Worm (Caenorhabditis elegans): Measurements from ENCODE around the gene snap-29.

The snap-29 gene

DNA sequence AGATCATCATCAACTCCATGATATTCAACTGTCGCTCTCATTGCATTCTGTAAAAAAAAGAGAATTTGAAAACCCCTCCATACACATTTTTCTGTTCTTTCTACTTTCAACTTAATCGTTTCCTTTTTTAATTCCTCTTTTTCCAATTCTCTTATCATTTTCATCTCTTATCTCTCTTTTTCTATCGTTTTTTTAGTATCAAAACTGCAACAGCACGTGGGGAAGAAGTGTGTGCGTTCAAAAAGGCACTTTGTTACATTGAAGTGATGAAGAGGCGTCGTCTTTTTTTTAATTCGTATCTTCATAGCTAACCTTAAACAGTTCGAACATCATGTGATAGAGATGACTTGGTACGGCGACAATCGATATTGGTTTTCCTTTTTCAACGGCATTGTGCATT, 36.9 kb upstream of the snap-29 start:
- TF ChIP-seq hnd-1 (tag; optimal IDR thresholded peaks at IDR 0.05) (no peak), ceh-13 (GFP tag; optimal IDR thresholded peaks at IDR 0.05) (no peak), ets-7 (tag; optimal IDR thresholded peaks at IDR 0.05) (no peak), tbx-11 (GFP tag; IDR thresholded peaks at IDR 0.05) (no peak), hmbx-1 (tag; optimal IDR thresholded peaks at IDR 0.05) (no peak), scrt-1 (GFP tag; IDR thresholded peaks at IDR 0.05) (no peak), F13C5.2 (tag; optimal IDR thresholded peaks at IDR 0.05) (no peak), sea-1 (GFP tag; conservative IDR thresholded peaks at IDR 0.05) (no peak), ceh-36 (tag; optimal IDR thresholded peaks at IDR 0.05) (no peak), hmg-4 (GFP tag; optimal IDR thresholded peaks at IDR 0.05) (no peak), tbx-37 (GFP tag; conservative IDR thresholded peaks at IDR 0.05) (no peak), B0310.2 (tag; optimal IDR thresholded peaks at IDR 0.05) (no peak), flt-1 (GFP tag; IDR thresholded peaks at IDR 0.05) (no peak)

DNA sequence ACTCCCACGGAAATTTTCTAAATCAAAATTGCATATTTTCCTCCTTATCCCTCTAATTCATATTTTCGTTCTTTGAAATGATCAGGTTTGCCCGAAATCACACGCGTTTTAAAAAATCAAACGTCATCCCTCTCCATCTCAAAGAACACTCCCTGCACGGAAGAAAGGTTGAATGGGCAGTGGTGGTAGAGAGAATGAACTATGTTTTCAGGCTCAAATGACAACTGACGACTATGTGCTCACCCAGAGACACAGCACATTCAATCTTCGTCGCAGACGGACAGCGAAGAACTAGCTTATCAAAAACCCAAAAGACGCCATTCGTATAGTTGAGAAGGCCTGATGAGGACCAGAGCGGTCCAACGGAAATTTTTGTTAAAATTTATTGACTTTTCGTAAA, 36.3 kb upstream of the snap-29 start:
- TF ChIP-seq ceh-36 (tag; optimal IDR thresholded peaks at IDR 0.05) (no peak), ets-7 (tag; optimal IDR thresholded peaks at IDR 0.05) (no peak), hmg-4 (GFP tag; optimal IDR thresholded peaks at IDR 0.05) (no peak), hnd-1 (tag; optimal IDR thresholded peaks at IDR 0.05) (no peak), ceh-13 (GFP tag; optimal IDR thresholded peaks at IDR 0.05) (no peak), scrt-1 (GFP tag; IDR thresholded peaks at IDR 0.05) (no peak)

DNA sequence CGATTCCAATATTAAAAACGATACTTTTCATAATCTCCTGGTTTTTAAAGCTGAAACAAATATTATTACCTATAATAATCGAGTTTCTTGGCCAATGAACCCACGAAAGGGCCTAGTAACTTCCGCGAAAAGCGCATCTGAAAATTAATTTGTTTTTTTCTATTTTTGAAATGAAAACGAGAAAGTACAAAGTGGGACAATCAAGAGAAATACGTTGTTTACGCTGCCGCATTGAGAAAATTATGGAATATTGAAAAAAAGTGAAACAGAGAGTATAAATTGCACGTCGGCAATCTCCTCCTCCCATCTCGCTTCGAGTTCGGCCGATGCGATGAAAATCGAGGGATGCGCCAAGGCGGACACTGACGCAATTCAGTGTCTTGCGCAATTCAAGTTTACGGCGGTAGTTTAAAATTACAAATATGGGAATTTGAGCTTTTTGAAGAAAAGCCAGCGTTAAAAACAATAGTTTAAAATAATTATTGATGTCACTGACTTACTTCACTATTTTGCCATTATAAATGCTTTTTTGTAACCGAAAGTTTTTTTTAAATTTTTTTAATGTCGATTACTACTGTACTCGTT, 34.7 kb upstream of the snap-29 start, which contains the start of gene pdhk-2:
pdhk-2 (minus strand) TSS at position 137 of the 585 bp plus-strand sequence.
- TF ChIP-seq ceh-13 (GFP tag; optimal IDR thresholded peaks at IDR 0.05), result no peak
- TF ChIP-seq ama-1 (optimal IDR thresholded peaks at IDR 0.05), result no peak
- no peak for TF ChIP-seq hmg-4 (GFP tag; optimal IDR thresholded peaks at IDR 0.05)
- peak; percentile 63 for TF ChIP-seq tbx-37 (GFP tag; conservative IDR thresholded peaks at IDR 0.05)
- peak; percentile 58 for TF ChIP-seq aly-1 (tag; optimal IDR thresholded peaks at IDR 0.05)
- TF ChIP-seq scrt-1 (GFP tag; IDR thresholded peaks at IDR 0.05), result peak; percentile 70; the same call in 1 of the 2 replicates
- 0 out of 2 replicates have a peak, but pooled peaks have one; percentile 54 for TF ChIP-seq tbx-11 (GFP tag; IDR thresholded peaks at IDR 0.05)
- no peak for TF ChIP-seq ceh-36 (tag; optimal IDR thresholded peaks at IDR 0.05)
- no peak for TF ChIP-seq tra-4 (tag; optimal IDR thresholded peaks at IDR 0.05)
- TF ChIP-seq F13C5.2 (tag; optimal IDR thresholded peaks at IDR 0.05), result peak; percentile 93
- TF ChIP-seq sea-1 (GFP tag; conservative IDR thresholded peaks at IDR 0.05), result peak; percentile 30; the same call in 1 of the 2 replicates
- no peak for TF ChIP-seq hmbx-1 (tag; optimal IDR thresholded peaks at IDR 0.05)
- TF ChIP-seq flt-1 (GFP tag; IDR thresholded peaks at IDR 0.05), result peak; percentile 63
- TF ChIP-seq hnd-1 (tag; optimal IDR thresholded peaks at IDR 0.05), result peak; percentile 11
- TF ChIP-seq ets-7 (tag; optimal IDR thresholded peaks at IDR 0.05), result peak; percentile 52
- TF ChIP-seq B0310.2 (tag; optimal IDR thresholded peaks at IDR 0.05), result no peak
- TF ChIP-seq pes-1 (GFP tag; IDR thresholded peaks at IDR 0.05), result peak; percentile 68; the same call in 1 of the 2 replicates

DNA sequence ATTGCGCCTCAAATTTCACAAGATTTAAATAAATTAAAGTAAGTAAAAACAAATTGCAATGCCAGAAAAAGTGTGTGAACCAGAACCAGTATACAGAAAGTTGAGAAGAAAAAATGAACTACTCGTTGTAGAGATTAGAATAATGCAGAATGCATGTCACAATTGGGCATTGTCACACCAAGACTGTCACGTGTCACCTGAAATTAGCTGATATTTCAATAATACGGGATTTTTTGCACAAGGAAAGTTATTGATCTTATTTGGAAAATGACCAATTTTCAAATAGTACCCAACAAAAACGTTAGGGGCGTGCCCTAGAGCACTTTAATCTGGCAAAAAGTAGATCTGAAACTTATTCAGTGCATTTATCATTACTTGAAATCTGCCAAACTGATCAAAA, 34.1 kb upstream of the snap-29 start:
- TF ChIP-seq aly-1 (tag; optimal IDR thresholded peaks at IDR 0.05) (no peak), ets-7 (tag; optimal IDR thresholded peaks at IDR 0.05) (no peak), tbx-37 (GFP tag; conservative IDR thresholded peaks at IDR 0.05) (no peak), ama-1 (optimal IDR thresholded peaks at IDR 0.05) (no peak), tra-4 (tag; optimal IDR thresholded peaks at IDR 0.05) (no peak), hnd-1 (tag; optimal IDR thresholded peaks at IDR 0.05) (no peak), ceh-13 (GFP tag; optimal IDR thresholded peaks at IDR 0.05) (no peak), B0310.2 (tag; optimal IDR thresholded peaks at IDR 0.05) (no peak), scrt-1 (GFP tag; IDR thresholded peaks at IDR 0.05) (no peak), F13C5.2 (tag; optimal IDR thresholded peaks at IDR 0.05) (no peak)

DNA sequence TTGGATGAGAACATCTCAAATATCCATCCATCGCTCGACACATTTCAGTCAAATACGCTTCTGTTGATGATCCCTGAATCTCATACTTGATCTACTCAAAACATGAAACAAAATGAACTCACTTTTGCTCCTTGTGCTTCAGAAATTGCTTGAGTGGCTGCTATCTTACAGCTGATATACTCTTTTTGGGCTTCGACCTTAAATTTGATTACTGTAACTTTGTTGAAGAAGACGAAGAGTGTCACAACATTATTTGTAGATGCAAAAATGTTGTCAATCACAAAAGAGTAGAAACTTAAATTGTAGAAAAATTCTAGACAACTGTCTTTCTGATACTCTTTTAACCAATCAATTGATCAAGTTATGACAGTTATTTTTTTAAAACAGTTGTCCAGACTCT, 33.5 kb upstream of the snap-29 start:
- no peak for TF ChIP-seq ets-7 (tag; optimal IDR thresholded peaks at IDR 0.05)
- TF ChIP-seq hmbx-1 (tag; optimal IDR thresholded peaks at IDR 0.05), result no peak
- no peak for TF ChIP-seq flt-1 (GFP tag; IDR thresholded peaks at IDR 0.05)
- TF ChIP-seq ama-1 (optimal IDR thresholded peaks at IDR 0.05), result no peak
- no peak for TF ChIP-seq hnd-1 (tag; optimal IDR thresholded peaks at IDR 0.05)
- TF ChIP-seq pes-1 (GFP tag; IDR thresholded peaks at IDR 0.05), result no peak
- TF ChIP-seq tra-4 (tag; optimal IDR thresholded peaks at IDR 0.05), result no peak
- no peak for TF ChIP-seq aly-1 (tag; optimal IDR thresholded peaks at IDR 0.05)
- no peak for TF ChIP-seq B0310.2 (tag; optimal IDR thresholded peaks at IDR 0.05)
- no peak for TF ChIP-seq F13C5.2 (tag; optimal IDR thresholded peaks at IDR 0.05)
- no peak for TF ChIP-seq tbx-11 (GFP tag; IDR thresholded peaks at IDR 0.05)
- TF ChIP-seq sea-1 (GFP tag; conservative IDR thresholded peaks at IDR 0.05), result no peak
- no peak for TF ChIP-seq ceh-13 (GFP tag; optimal IDR thresholded peaks at IDR 0.05)

DNA sequence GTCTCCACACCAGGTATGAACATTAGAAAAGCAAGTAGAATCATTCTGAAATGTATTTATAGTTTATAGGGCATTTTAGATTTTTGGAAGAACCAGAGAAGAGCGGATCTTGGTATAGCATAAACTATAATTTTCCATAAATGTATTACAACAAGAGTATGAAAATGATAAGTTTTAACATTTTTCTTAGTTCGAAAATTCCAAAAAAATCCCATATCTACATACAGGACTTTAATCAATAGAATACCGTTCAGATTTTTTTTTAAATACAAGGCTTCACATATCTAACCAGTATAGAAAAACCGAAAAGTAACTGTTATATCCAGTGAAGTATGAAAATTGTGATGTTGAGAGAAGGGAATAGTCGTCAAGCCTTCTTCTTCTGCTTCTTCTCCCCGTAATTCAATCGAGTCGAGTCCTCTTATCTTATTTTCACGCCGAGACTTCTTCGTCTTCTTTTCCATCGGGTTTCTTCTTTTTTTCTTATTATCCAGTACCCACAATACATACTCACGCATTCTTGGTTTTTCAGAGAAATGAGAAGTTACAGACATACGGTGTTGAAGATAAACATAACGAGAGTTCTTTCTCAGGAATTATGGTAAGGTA, 32.2 kb upstream of the snap-29 start, which contains the start of gene ZK370.6:
ZK370.6 (minus strand) TSS at position 51 of the 609 bp plus-strand sequence.
- TF ChIP-seq tbx-11 (GFP tag; IDR thresholded peaks at IDR 0.05), result no peak
- TF ChIP-seq tbx-37 (GFP tag; conservative IDR thresholded peaks at IDR 0.05), result no peak
- TF ChIP-seq aly-1 (tag; optimal IDR thresholded peaks at IDR 0.05), result no peak
- TF ChIP-seq flt-1 (GFP tag; IDR thresholded peaks at IDR 0.05), result no peak
- no peak for TF ChIP-seq ets-7 (tag; optimal IDR thresholded peaks at IDR 0.05)
- TF ChIP-seq B0310.2 (tag; optimal IDR thresholded peaks at IDR 0.05), result no peak
- TF ChIP-seq sea-1 (GFP tag; conservative IDR thresholded peaks at IDR 0.05), result no peak
- no peak for TF ChIP-seq hnd-1 (tag; optimal IDR thresholded peaks at IDR 0.05)
- TF ChIP-seq ceh-13 (GFP tag; optimal IDR thresholded peaks at IDR 0.05), result no peak
- TF ChIP-seq ceh-36 (tag; optimal IDR thresholded peaks at IDR 0.05), result no peak
- TF ChIP-seq hmg-4 (GFP tag; optimal IDR thresholded peaks at IDR 0.05), result no peak

DNA sequence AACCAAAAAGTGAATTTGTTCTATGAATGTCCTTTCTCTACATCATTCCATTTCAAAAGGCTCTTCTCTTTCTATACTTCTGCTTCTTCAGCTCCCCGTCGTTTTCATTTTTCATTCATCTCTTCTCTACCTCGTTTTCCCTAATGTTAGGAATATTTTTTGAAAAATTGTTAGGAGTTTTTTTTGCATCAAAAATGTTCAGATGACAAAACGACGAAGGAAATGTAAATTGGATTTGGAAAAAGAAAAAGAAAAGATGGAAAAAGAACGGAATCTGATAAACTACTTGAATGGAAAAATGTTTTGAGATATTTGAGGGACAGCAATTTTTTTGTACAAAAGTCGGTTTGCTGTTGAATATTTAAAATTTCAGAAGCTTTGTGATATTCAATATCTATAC, 31.3 kb upstream of the snap-29 start:
- no peak for TF ChIP-seq scrt-1 (GFP tag; IDR thresholded peaks at IDR 0.05)
- no peak for TF ChIP-seq tbx-11 (GFP tag; IDR thresholded peaks at IDR 0.05)
- no peak for TF ChIP-seq pes-1 (GFP tag; IDR thresholded peaks at IDR 0.05)
- no peak for TF ChIP-seq F13C5.2 (tag; optimal IDR thresholded peaks at IDR 0.05)
- no peak for TF ChIP-seq tbx-37 (GFP tag; conservative IDR thresholded peaks at IDR 0.05)
- no peak for TF ChIP-seq hmg-4 (GFP tag; optimal IDR thresholded peaks at IDR 0.05)
- no peak for TF ChIP-seq B0310.2 (tag; optimal IDR thresholded peaks at IDR 0.05)
- TF ChIP-seq hnd-1 (tag; optimal IDR thresholded peaks at IDR 0.05), result no peak
- no peak for TF ChIP-seq aly-1 (tag; optimal IDR thresholded peaks at IDR 0.05)
